Worm (Caenorhabditis elegans): ENCODE measurements around the gene eif-1.A.

DNA sequence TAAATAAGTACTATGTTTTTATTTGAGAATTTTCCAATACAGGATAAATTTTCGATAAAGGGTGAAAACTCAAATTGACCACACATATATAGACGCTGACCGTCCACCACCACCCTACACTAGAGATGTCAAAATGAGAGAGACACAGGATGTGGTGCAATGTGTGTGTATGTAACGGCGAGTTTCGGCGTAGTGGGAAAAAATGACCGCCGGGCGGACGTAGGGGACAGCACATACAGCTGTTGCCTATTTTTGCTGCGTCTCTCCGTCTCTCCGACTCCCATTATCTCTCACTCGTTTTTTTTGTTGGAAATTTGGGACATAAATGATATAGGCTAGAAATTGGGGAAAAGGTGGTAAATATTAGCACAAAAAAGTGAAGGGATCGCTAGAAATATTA, 29.6 kb upstream of the eif-1.A start:
- TF ChIP-seq ceh-48 (tag; optimal IDR thresholded peaks at IDR 0.05) = no peak
- TF ChIP-seq Y22D7AL.16 (tag; optimal IDR thresholded peaks at IDR 0.05) = no peak
- TF ChIP-seq tbx-7 (tag; optimal IDR thresholded peaks at IDR 0.05) = no peak
- no peak for TF ChIP-seq ceh-19 (GFP tag; optimal IDR thresholded peaks at IDR 0.05)
- no peak for TF ChIP-seq odd-2 (tag; optimal IDR thresholded peaks at IDR 0.05)
- no peak for TF ChIP-seq rnt-1 (tag; optimal IDR thresholded peaks at IDR 0.05)
- no peak for TF ChIP-seq K02D7.2 (tag; optimal IDR thresholded peaks at IDR 0.05)
- TF ChIP-seq C08G9.2 (tag; optimal IDR thresholded peaks at IDR 0.05) = no peak
- no peak for TF ChIP-seq npax-4 (tag; optimal IDR thresholded peaks at IDR 0.05)
- TF ChIP-seq unc-3 (GFP tag; conservative IDR thresholded peaks at IDR 0.05) = no peak
- no peak for TF ChIP-seq unc-3 (tag; optimal IDR thresholded peaks at IDR 0.05)
